Worm (Caenorhabditis elegans): ENCODE results near the gene Y57E12AL.6.

ce11 chrV:7076161-7076560 lies 15.9 kb upstream of the Y57E12AL.6 start:
- TF ChIP-seq ceh-24 (tag; optimal IDR thresholded peaks at IDR 0.05) = no peak
- no peak for TF ChIP-seq hlh-15 (tag; optimal IDR thresholded peaks at IDR 0.05)
- no peak for TF ChIP-seq fkh-10 (GFP tag; optimal IDR thresholded peaks at IDR 0.05)
